Fruit fly (Drosophila melanogaster) whole organism, embryonic: ENCODE data around the gene Dbp21E2.

ENCODE experiments used
- CG10462 ChIP-seq: fragments of 200-800 bp; sonication (Bioruptor generic); optimal IDR thresholded peaks from 2 replicates; lab custom pipeline; 2016; ENCODE audit warnings: missing biosample characterization, missing genetic modification characterization
- CG12071 ChIP-seq: fragments of 200-800 bp; sonication (Bioruptor generic); optimal IDR thresholded peaks from 3 replicates; lab custom pipeline; 2018; ENCODE audit warnings: missing biosample characterization, mild to moderate bottlenecking, missing genetic modification characterization
- CG12299 ChIP-seq: fragments of 200-800 bp; sonication (Bioruptor generic); optimal IDR thresholded peaks from 2 replicates; lab custom pipeline; 2018; ENCODE audit warnings: missing biosample characterization, mild to moderate bottlenecking, missing genetic modification characterization
- CG12769 ChIP-seq: fragments of 200-800 bp; sonication (Bioruptor generic); optimal IDR thresholded peaks from 2 replicates; lab custom pipeline; 2019; ENCODE audit warnings: missing biosample characterization, mild to moderate bottlenecking, missing genetic modification characterization, moderate library complexity
- CG13624 ChIP-seq: fragments of 200-800 bp; sonication (Bioruptor generic); optimal IDR thresholded peaks from 2 replicates; lab custom pipeline; 2016; ENCODE audit warnings: missing biosample characterization, missing genetic modification characterization
- CG14014 ChIP-seq: fragments of 200-800 bp; sonication (Bioruptor generic); IDR thresholded peaks from 2 replicates; pipeline ENCODE4 v1.3.6; 2022; ENCODE audit warnings: missing biosample characterization, missing genetic modification characterization
- CG17328 ChIP-seq: fragments of 200-800 bp; sonication (Bioruptor generic); IDR thresholded peaks from 2 replicates; pipeline ENCODE4 v1.3.6; 2022; ENCODE audit warnings: missing biosample characterization, missing genetic modification characterization
- CG17802 ChIP-seq: fragments of 200-800 bp; sonication (Bioruptor generic); optimal IDR thresholded peaks from 2 replicates; lab custom pipeline; 2018; ENCODE audit warnings: missing biosample characterization, mild to moderate bottlenecking, missing genetic modification characterization, moderate library complexity
- CG18262 ChIP-seq: fragments of 200-800 bp; optimal IDR thresholded peaks from 3 replicates; lab custom pipeline; 2019; ENCODE audit warnings: missing biosample characterization, mild to moderate bottlenecking, missing genetic modification characterization, moderate library complexity
- CG1832 ChIP-seq: fragments of 200-800 bp; sonication (Bioruptor generic); optimal IDR thresholded peaks from 2 replicates; lab custom pipeline; 2017; ENCODE audit warnings: missing biosample characterization, mild to moderate bottlenecking, missing genetic modification characterization, inconsistent platforms
- CG30403 ChIP-seq: fragments of 200-800 bp; sonication (Bioruptor generic); optimal IDR thresholded peaks from 3 replicates; lab custom pipeline; 2016; ENCODE audit warnings: missing biosample characterization, missing genetic modification characterization
- CG31441 ChIP-seq: fragments of 200-800 bp; sonication (Bioruptor generic); IDR thresholded peaks from 2 replicates; pipeline ENCODE4 v1.3.6; 2022; ENCODE audit warnings: missing biosample characterization, missing genetic modification characterization
- CG3407 ChIP-seq: fragments of 200-800 bp; sonication (Bioruptor generic); optimal IDR thresholded peaks from 2 replicates; lab custom pipeline; 2018; ENCODE audit warnings: missing biosample characterization, mild to moderate bottlenecking, missing genetic modification characterization
- CG34422 ChIP-seq: fragments of 200-800 bp; sonication (Bioruptor generic); IDR thresholded peaks from 3 replicates; pipeline ENCODE4 v1.3.6; 2022; ENCODE audit warnings: missing biosample characterization, missing genetic modification characterization
- CG43689 ChIP-seq: fragments of 200-800 bp; sonication (Bioruptor generic); IDR thresholded peaks from 2 replicates; pipeline ENCODE4 v1.3.6; 2022; ENCODE audit warnings: missing biosample characterization, missing genetic modification characterization
- CG4707 ChIP-seq: fragments of 200-800 bp; sonication (Bioruptor generic); optimal IDR thresholded peaks from 2 replicates; lab custom pipeline; 2018; ENCODE audit warnings: missing biosample characterization, mild to moderate bottlenecking, missing genetic modification characterization, moderate library complexity
- CG7928 ChIP-seq: fragments of 200-800 bp; sonication (Bioruptor generic); optimal IDR thresholded peaks from 2 replicates; lab custom pipeline; 2017; ENCODE audit warnings: missing biosample characterization, mild to moderate bottlenecking, missing genetic modification characterization
- CG7963 ChIP-seq: fragments of 200-800 bp; sonication (Bioruptor generic); IDR thresholded peaks from 3 replicates; pipeline ENCODE4 v1.3.6; 2022; ENCODE audit warnings: missing biosample characterization, missing genetic modification characterization; ENCODE audit not compliant: partially characterized antibody
- D19A ChIP-seq: fragments of 200-800 bp; optimal IDR thresholded peaks from 3 replicates; lab custom pipeline; 2019; ENCODE audit warnings: missing biosample characterization, mild to moderate bottlenecking, missing genetic modification characterization, moderate library complexity
- Dll ChIP-seq: fragments of 200-800 bp; sonication (Bioruptor generic); IDR thresholded peaks from 4 replicates; pipeline ENCODE4 v1.3.6; 2022; ENCODE audit warnings: missing biosample characterization, missing genetic modification characterization; ENCODE audit not compliant: partially characterized antibody
- Gsc ChIP-seq: fragments of 200-800 bp; sonication (Bioruptor generic); IDR thresholded peaks from 2 replicates; pipeline ENCODE4 v1.3.6; 2022; ENCODE audit warnings: missing biosample characterization, missing genetic modification characterization
- Lhr ChIP-seq: fragments of 200-800 bp; sonication (Bioruptor generic); optimal IDR thresholded peaks from 3 replicates; lab custom pipeline; 2017; ENCODE audit warnings: mild to moderate bottlenecking, missing biosample characterization, missing genetic modification reagents, missing genetic modification characterization
- Lim3 ChIP-seq: fragments of 200-800 bp; sonication (Bioruptor generic); IDR thresholded peaks from 2 replicates; pipeline ENCODE4 v1.3.6; 2022; ENCODE audit warnings: missing biosample characterization, missing genetic modification characterization
- MESR4 ChIP-seq: fragments of 200-800 bp; sonication (Bioruptor generic); optimal IDR thresholded peaks from 2 replicates; lab custom pipeline; 2018; ENCODE audit warnings: missing biosample characterization, mild to moderate bottlenecking, missing genetic modification characterization, moderate library complexity
- Mad ChIP-seq: fragments of 200-800 bp; sonication (Bioruptor generic); optimal IDR thresholded peaks from 2 replicates; lab custom pipeline; 2016; ENCODE audit warnings: missing biosample characterization, missing genetic modification characterization
- NC2β ChIP-seq: fragments of 200-800 bp; sonication (Bioruptor generic); optimal IDR thresholded peaks from 2 replicates; lab custom pipeline; 2016; ENCODE audit warnings: missing biosample characterization, missing genetic modification characterization
- Side ChIP-seq: fragments of 200-800 bp; sonication (Bioruptor generic); optimal IDR thresholded peaks from 2 replicates; lab custom pipeline; 2016; ENCODE audit warnings: missing biosample characterization, missing genetic modification characterization
- Six4 ChIP-seq: fragments of 200-800 bp; sonication (Bioruptor generic); optimal IDR thresholded peaks from 2 replicates; lab custom pipeline; 2016; ENCODE audit warnings: missing biosample characterization, missing genetic modification characterization
- Taf1 ChIP-seq: fragments of 200-800 bp; sonication (Bioruptor generic); IDR thresholded peaks from 2 replicates; pipeline ENCODE4 v1.3.6; 2022; ENCODE audit warnings: missing biosample characterization, missing genetic modification characterization
- ara ChIP-seq: fragments of 200-800 bp; sonication (Bioruptor generic); IDR thresholded peaks from 2 replicates; pipeline ENCODE4 v1.3.6; 2022; ENCODE audit warnings: missing biosample characterization, missing genetic modification characterization
- chinmo ChIP-seq: fragments of 200-800 bp; sonication (Bioruptor generic); IDR thresholded peaks from 4 replicates; pipeline ENCODE4 v1.3.6; 2022; ENCODE audit warnings: missing biosample characterization, missing genetic modification characterization; ENCODE audit not compliant: partially characterized antibody
- disco-r ChIP-seq: fragments of 200-800 bp; sonication (Bioruptor generic); optimal IDR thresholded peaks from 2 replicates; lab custom pipeline; 2016; ENCODE audit warnings: missing biosample characterization, missing genetic modification characterization
- fru ChIP-seq: fragments of >200 bp; optimal IDR thresholded peaks from 2 replicates; lab custom pipeline; 2017
- her ChIP-seq: fragments of 200-800 bp; sonication (Bioruptor generic); optimal IDR thresholded peaks from 2 replicates; lab custom pipeline; 2016; ENCODE audit warnings: missing biosample characterization, missing genetic modification characterization
- inv ChIP-seq: fragments of 200-800 bp; sonication (Bioruptor generic); IDR thresholded peaks from 2 replicates; pipeline ENCODE4 v1.3.6; 2022; ENCODE audit warnings: missing biosample characterization, missing genetic modification characterization; ENCODE audit not compliant: partially characterized antibody
- jumu ChIP-seq: fragments of 200-800 bp; sonication (Bioruptor generic); optimal IDR thresholded peaks from 3 replicates; lab custom pipeline; 2016; ENCODE audit warnings: missing biosample characterization, missing genetic modification characterization
- luna ChIP-seq: fragments of 200-800 bp; sonication (Bioruptor generic); optimal IDR thresholded peaks from 2 replicates; lab custom pipeline; 2016; ENCODE audit warnings: missing biosample characterization, missing genetic modification characterization
- maf-S ChIP-seq: fragments of 200-800 bp; sonication (Bioruptor generic); optimal IDR thresholded peaks from 2 replicates; lab custom pipeline; 2016; ENCODE audit warnings: missing biosample characterization, missing genetic modification characterization
- mirr ChIP-seq: fragments of 200-800 bp; sonication (Bioruptor generic); optimal IDR thresholded peaks from 3 replicates; lab custom pipeline; 2018; ENCODE audit warnings: missing biosample characterization, mild to moderate bottlenecking, missing genetic modification characterization
- org-1 ChIP-seq: fragments of 200-800 bp; sonication (Bioruptor generic); optimal IDR thresholded peaks from 2 replicates; lab custom pipeline; 2017; ENCODE audit warnings: missing biosample characterization, missing genetic modification characterization
- psq ChIP-seq: fragments of 200-800 bp; sonication (Bioruptor generic); optimal IDR thresholded peaks from 2 replicates; lab custom pipeline; 2017; ENCODE audit warnings: missing biosample characterization, missing genetic modification characterization
- row ChIP-seq: fragments of 200-800 bp; sonication (Bioruptor generic); IDR thresholded peaks from 3 replicates; pipeline ENCODE4 v1.3.6; 2022; ENCODE audit warnings: missing biosample characterization, missing genetic modification characterization
- run ChIP-seq: fragments of 200-800 bp; sonication (Bioruptor generic); optimal IDR thresholded peaks from 3 replicates; lab custom pipeline; 2018; ENCODE audit warnings: missing biosample characterization, mild to moderate bottlenecking, missing genetic modification characterization
- sna ChIP-seq: fragments of 200-800 bp; sonication (Bioruptor generic); IDR thresholded peaks from 2 replicates; pipeline ENCODE4 v1.3.6; 2022; ENCODE audit warnings: missing biosample characterization, missing genetic modification characterization; ENCODE audit not compliant: partially characterized antibody
- sob ChIP-seq: fragments of 200-800 bp; sonication (Bioruptor generic); IDR thresholded peaks from 2 replicates; pipeline ENCODE4 v1.3.6; 2022; ENCODE audit warnings: missing biosample characterization, missing genetic modification characterization
- tap ChIP-seq: fragments of 200-800 bp; optimal IDR thresholded peaks from 3 replicates; lab custom pipeline; 2019; ENCODE audit warnings: missing biosample characterization, mild to moderate bottlenecking, missing genetic modification characterization, moderate library complexity
- tio ChIP-seq: fragments of 200-800 bp; sonication (Bioruptor generic); optimal IDR thresholded peaks from 2 replicates; lab custom pipeline; 2017; ENCODE audit warnings: missing biosample characterization, missing genetic modification characterization, inconsistent platforms
- trh ChIP-seq: fragments of 200-800 bp; sonication (Bioruptor generic); optimal IDR thresholded peaks from 2 replicates; lab custom pipeline; 2016; ENCODE audit warnings: missing biosample characterization, missing genetic modification characterization
- unc-4 ChIP-seq: fragments of 200-800 bp; sonication (Bioruptor generic); IDR thresholded peaks from 2 replicates; pipeline ENCODE4 v1.3.6; 2022; ENCODE audit warnings: missing biosample characterization, missing genetic modification characterization; ENCODE audit not compliant: partially characterized antibody
- unpg ChIP-seq: fragments of 200-800 bp; sonication (Bioruptor generic); optimal IDR thresholded peaks from 3 replicates; lab custom pipeline; 2018; ENCODE audit warnings: missing biosample characterization, mild to moderate bottlenecking, missing genetic modification characterization, moderate library complexity
- yki ChIP-seq: fragments of >200 bp; optimal IDR thresholded peaks from 3 replicates; lab custom pipeline; 2018

Gene Dbp21E2

DNA sequence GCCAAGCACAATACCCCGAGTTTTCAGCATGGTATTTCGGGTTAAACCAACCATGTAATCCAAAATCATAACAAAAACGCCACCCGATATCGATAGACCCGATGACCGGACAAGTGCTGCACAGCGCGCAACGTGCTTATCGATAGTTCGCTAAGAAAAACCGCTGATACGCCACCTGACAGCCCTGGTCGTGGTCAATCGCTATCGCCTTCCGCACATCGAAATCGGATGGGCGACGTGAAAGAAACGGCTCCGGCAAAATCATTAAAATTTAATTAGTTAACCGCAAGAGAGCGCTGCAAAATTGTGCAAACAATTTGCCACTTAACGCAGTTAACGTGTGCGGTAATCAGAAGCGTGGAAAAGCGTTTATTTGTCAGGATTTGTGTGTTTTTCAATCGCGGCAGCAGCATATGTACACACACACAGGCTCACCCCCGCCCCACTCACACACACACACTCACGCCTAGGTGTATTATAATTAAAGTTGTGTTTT, 14.4 kb downstream of the Dbp21E2 start, which contains the start of the genes CG3862 and dock (continued):
- TF ChIP-seq CG12299 (tag; lab: Kevin White, UChicago) (peak; percentile 66), unpg (GFP tag; lab: Kevin White, UChicago) (peak; percentile 33), her (GFP tag; lab: Kevin White, UChicago) (peak; percentile 82), ara (GFP tag; lab: Robert Waterston, UW) (peak; percentile 37; the same call in 1 of the 2 replicates), row (peak; percentile 45; the same call in 2 of the 3 replicates), Side (GFP tag; lab: Kevin White, UChicago) (peak; percentile 35), NC2β (GFP tag; lab: Kevin White, UChicago) (no peak), Mad (GFP tag; lab: Kevin White, UChicago) (no peak), disco-r (GFP tag; lab: Kevin White, UChicago) (no peak), CG17802 (tag; lab: Kevin White, UChicago) (no peak), CG1832 (no peak), luna (GFP tag; lab: Kevin White, UChicago) (no peak), fru (lab: Kevin White, UChicago) (no peak), Six4 (peak; percentile 17), D19A (no peak), CG7928 (GFP tag; lab: Kevin White, UChicago) (peak; percentile 88), sna (GFP tag; lab: Robert Waterston, UW) (peak; percentile 88), tio (GFP tag; lab: Kevin White, UChicago) (no peak), Taf1 (no peak), Dll (GFP tag; lab: Robert Waterston, UW) (peak; percentile 88), tap (no peak), CG10462 (GFP tag; lab: Kevin White, UChicago) (no peak), CG12071 (GFP tag; lab: Kevin White, UChicago) (peak; percentile 26), CG12769 (no peak), chinmo (peak; percentile 88; the same call in 3 of the 4 replicates), Gsc (no peak), CG17328 (GFP tag; lab: Robert Waterston, UW) (0 out of 2 replicates have a peak, but pooled peaks have one; percentile 4), CG3407 (no peak), CG13624 (GFP tag; lab: Kevin White, UChicago) (peak; percentile 76), sob (peak; percentile 75), CG30403 (peak; percentile 41), unc-4 (GFP tag; lab: Robert Waterston, UW) (peak; percentile 95), trh (no peak), jumu (GFP tag; lab: Kevin White, UChicago) (peak; percentile 64), Lhr (GFP tag; lab: Kevin White, UChicago) (peak; percentile 21), org-1 (GFP tag; lab: Kevin White, UChicago) (peak; percentile 0), CG7963 (GFP tag; lab: Robert Waterston, UW) (peak; percentile 97), maf-S (GFP tag; lab: Kevin White, UChicago) (peak; percentile 69), CG31441 (GFP tag; lab: Robert Waterston, UW) (peak; percentile 29; the same call in 1 of the 2 replicates), CG14014 (GFP tag; lab: Robert Waterston, UW) (0 out of 2 replicates have a peak, but pooled peaks have one; percentile 29), run (tag; lab: Kevin White, UChicago) (peak; percentile 68), CG34422 (GFP tag; lab: Robert Waterston, UW) (peak; percentile 79), psq (GFP tag; lab: Kevin White, UChicago) (peak; percentile 25), CG43689 (GFP tag; lab: Robert Waterston, UW) (no peak), Lim3 (no peak), mirr (GFP tag; lab: Kevin White, UChicago) (peak; percentile 43), CG4707 (GFP tag; lab: Kevin White, UChicago) (no peak), yki (lab: Kevin White, UChicago) (no peak), CG18262 (peak; percentile 12), MESR4 (GFP tag; lab: Kevin White, UChicago) (peak; percentile 96), inv (GFP tag; lab: Robert Waterston, UW) (peak; percentile 88)
